Worm (Caenorhabditis elegans): ENCODE measurements around the gene F42A10.6.

Gene F42A10.6

DNA sequence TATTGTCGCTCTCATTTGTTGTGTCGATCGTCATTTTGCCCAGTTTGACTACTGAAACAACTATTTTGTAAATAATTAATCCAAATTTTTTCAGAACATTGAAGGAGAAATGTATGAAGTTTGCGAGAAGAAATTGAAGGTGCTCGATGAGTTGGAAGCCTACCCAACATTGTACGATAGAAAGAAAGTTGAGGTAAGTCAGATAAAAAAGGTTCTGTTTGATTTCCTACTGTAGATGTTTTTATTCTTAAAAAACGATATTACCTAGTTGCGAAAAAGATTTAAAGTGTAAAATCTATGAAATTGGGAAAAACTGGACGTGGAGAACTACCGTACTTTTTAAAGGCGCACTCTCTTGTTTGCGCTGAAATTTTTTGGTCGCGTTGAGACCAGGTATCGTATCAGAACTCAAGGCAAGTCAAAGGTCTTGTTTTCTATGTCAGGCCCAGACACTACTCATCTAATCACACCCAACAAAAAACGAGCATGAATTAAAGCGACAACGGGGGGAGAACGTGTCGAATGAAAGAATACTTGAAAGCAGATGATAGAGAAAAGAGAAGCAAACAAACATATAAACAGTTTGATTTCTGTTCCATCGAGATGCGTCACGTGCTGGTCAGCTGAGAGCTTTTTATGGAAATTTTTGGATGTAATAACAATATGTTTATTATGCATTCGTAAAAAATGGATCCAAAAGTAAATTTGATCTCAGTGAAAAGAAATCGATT lies 8.0 kb downstream of the F42A10.6 start, which contains the start of gene efk-1:
efk-1 (minus strand) TSS at position 51 of the 731 bp plus-strand sequence.
- TF ChIP-seq ceh-27 (GFP tag; optimal IDR thresholded peaks at IDR 0.05), result no peak
- no peak for TF ChIP-seq lsl-1 (GFP tag; optimal IDR thresholded peaks at IDR 0.05)
- TF ChIP-seq ccch-3 (GFP tag; optimal IDR thresholded peaks at IDR 0.05), result no peak
- no peak for TF ChIP-seq Y53G8AR.9 (GFP tag; conservative IDR thresholded peaks at IDR 0.05)
- TF ChIP-seq gei-17 (GFP tag; optimal IDR thresholded peaks at IDR 0.05), result no peak
- no peak for TF ChIP-seq ztf-22 (GFP tag; optimal IDR thresholded peaks at IDR 0.05)
- TF ChIP-seq F39B2.1 (GFP tag; IDR thresholded peaks at IDR 0.05), result 0 out of 2 replicates have a peak, but pooled peaks have one; percentile 46
- no peak for TF ChIP-seq ztf-28 (GFP tag; IDR thresholded peaks at IDR 0.05)
- no peak for TF ChIP-seq T26A5.8 (tag; optimal IDR thresholded peaks at IDR 0.05)
- no peak for TF ChIP-seq attf-6 (GFP tag; IDR thresholded peaks at IDR 0.05)
- TF ChIP-seq lin-26 (GFP tag; IDR thresholded peaks at IDR 0.05), result no peak
- TF ChIP-seq lsy-27 (tag; optimal IDR thresholded peaks at IDR 0.05; ENCODE audit: borderline replicate concordance, insufficient read depth), result no peak
- no peak for TF ChIP-seq K12H6.12 (tag; optimal IDR thresholded peaks at IDR 0.05)
- no peak for TF ChIP-seq unc-62 (GFP tag; optimal IDR thresholded peaks at IDR 0.05)
- no peak for TF ChIP-seq nfya-2 (GFP tag; IDR thresholded peaks at IDR 0.05)
- TF ChIP-seq Y95B8A.8 (GFP tag; IDR thresholded peaks at IDR 0.05), result 0 out of 2 replicates have a peak, but pooled peaks have one; percentile 23
- TF ChIP-seq somi-1 (GFP tag; optimal IDR thresholded peaks at IDR 0.05), result no peak
- no peak for TF ChIP-seq tbx-9 (tag; optimal IDR thresholded peaks at IDR 0.05; ENCODE audit: borderline replicate concordance)
- no peak for TF ChIP-seq chd-7 (tag; optimal IDR thresholded peaks at IDR 0.05)
- no peak for TF ChIP-seq mel-28 (tag; optimal IDR thresholded peaks at IDR 0.05; ENCODE audit: borderline replicate concordance)
- TF ChIP-seq madf-3 (GFP tag; IDR thresholded peaks at IDR 0.05), result no peak
- TF ChIP-seq B0035.1 (tag; optimal IDR thresholded peaks at IDR 0.05), result no peak
- no peak for TF ChIP-seq pbrm-1 (GFP tag; IDR thresholded peaks at IDR 0.05)
- TF ChIP-seq egl-18 (GFP tag; IDR thresholded peaks at IDR 0.05), result no peak
- peak; percentile 30; the same call in 1 of the 2 replicates for TF ChIP-seq dox-1 (GFP tag; IDR thresholded peaks at IDR 0.05)
- no peak for TF ChIP-seq lin-35 (GFP tag; optimal IDR thresholded peaks at IDR 0.05)
- TF ChIP-seq sdz-38 (tag; optimal IDR thresholded peaks at IDR 0.05), result no peak
- TF ChIP-seq ama-1 (optimal IDR thresholded peaks at IDR 0.05), result peak; percentile 78
- no peak for TF ChIP-seq ama-1 (GFP tag; optimal IDR thresholded peaks at IDR 0.05)
- TF ChIP-seq athp-1 (tag; optimal IDR thresholded peaks at IDR 0.05), result no peak
- TF ChIP-seq ztf-3 (GFP tag; optimal IDR thresholded peaks at IDR 0.05), result no peak
- no peak for TF ChIP-seq ztf-18 (tag; optimal IDR thresholded peaks at IDR 0.05)
- TF ChIP-seq C06A6.2 (GFP tag; conservative IDR thresholded peaks at IDR 0.05), result no peak
- peak; percentile 14 for TF ChIP-seq zim-3 (tag; optimal IDR thresholded peaks at IDR 0.05)
- no peak for TF ChIP-seq snpc-3.4 (tag; optimal IDR thresholded peaks at IDR 0.05)
- no peak for TF ChIP-seq hrde-1 (tag; optimal IDR thresholded peaks at IDR 0.05; ENCODE audit: borderline replicate concordance)
- no peak for TF ChIP-seq madf-8 (GFP tag; conservative IDR thresholded peaks at IDR 0.05)
- TF ChIP-seq atf-7 (tag; optimal IDR thresholded peaks at IDR 0.05), result no peak
- TF ChIP-seq ceh-91 (GFP tag; IDR thresholded peaks at IDR 0.05), result no peak
- no peak for TF ChIP-seq mxl-1 (tag; optimal IDR thresholded peaks at IDR 0.05)
- TF ChIP-seq mcd-1 (GFP tag; IDR thresholded peaks at IDR 0.05), result no peak
- no peak for TF ChIP-seq ZK185.1 (tag; optimal IDR thresholded peaks at IDR 0.05; ENCODE audit: poor library complexity, severe bottlenecking)
- no peak for TF ChIP-seq aptf-2 (GFP tag; conservative IDR thresholded peaks at IDR 0.05)
- TF ChIP-seq cebp-1 (GFP tag; IDR thresholded peaks at IDR 0.05), result no peak
- peak; percentile 44 for TF ChIP-seq cebp-1 (tag; optimal IDR thresholded peaks at IDR 0.05)
- no peak for TF ChIP-seq K11D2.4 (GFP tag; IDR thresholded peaks at IDR 0.05)
- peak; percentile 61 for TF ChIP-seq attf-5 (GFP tag; optimal IDR thresholded peaks at IDR 0.05)
- TF ChIP-seq tbp1 (GFP tag; optimal IDR thresholded peaks at IDR 0.05), result no peak

All from whole organism, young adult.